Worm (Caenorhabditis elegans): Measurements from ENCODE around the gene ZK742.6.

Gene ZK742.6

ce11 chrV:7826917-7827316, 12.2 kb upstream of the ZK742.6 start, which contains the start of gene mig-6:
Gene mig-6 (plus strand): TSS chrV:7827217.
- TF ChIP-seq unc-62 (GFP tag; optimal IDR thresholded peaks at IDR 0.05): no peak

- TF ChIP-seq unc-62 (GFP tag; optimal IDR thresholded peaks at IDR 0.05): no peak
Measured at ce11 chrV:7826362-7826761, 11.6 kb upstream of the ZK742.6 start.

- TF ChIP-seq unc-62 (GFP tag; optimal IDR thresholded peaks at IDR 0.05): no peak
Measured at ce11 chrV:7825836-7826235, 11.1 kb upstream of the ZK742.6 start.

ce11 chrV:7824138-7824537, 9.4 kb upstream of the ZK742.6 start:
- no peak for TF ChIP-seq unc-62 (GFP tag; optimal IDR thresholded peaks at IDR 0.05)

- no peak for TF ChIP-seq unc-62 (GFP tag; optimal IDR thresholded peaks at IDR 0.05)
Measured at ce11 chrV:7822655-7823054, 7.9 kb upstream of the ZK742.6 start.

- no peak for TF ChIP-seq unc-62 (GFP tag; optimal IDR thresholded peaks at IDR 0.05)
Measured at ce11 chrV:7820270-7820669, 5.5 kb upstream of the ZK742.6 start, which contains the start of gene lbp-4. Gene lbp-4 (plus strand): TSS chrV:7820578.

- TF ChIP-seq unc-62 (GFP tag; optimal IDR thresholded peaks at IDR 0.05): no peak
Measured at ce11 chrV:7819585-7819984, 4.8 kb upstream of the ZK742.6 start.

- no peak for TF ChIP-seq unc-62 (GFP tag; optimal IDR thresholded peaks at IDR 0.05)
Measured at ce11 chrV:7816486-7816885, 1.7 kb upstream of the ZK742.6 start.

ce11 chrV:7811758-7812157, 3.0 kb downstream of the ZK742.6 start, which contains the start of gene ZK742.4:
Gene ZK742.4 (minus strand): TSS chrV:7811792.
- TF ChIP-seq unc-62 (GFP tag; optimal IDR thresholded peaks at IDR 0.05): no peak

ce11 chrV:7810591-7810990, 4.2 kb downstream of the ZK742.6 start:
- TF ChIP-seq unc-62 (GFP tag; optimal IDR thresholded peaks at IDR 0.05): no peak

- TF ChIP-seq unc-62 (GFP tag; optimal IDR thresholded peaks at IDR 0.05): no peak
Measured at ce11 chrV:7809320-7810256, 5.2 kb downstream of the ZK742.6 start, which contains the start of gene ZK742.3. Gene ZK742.3 (minus strand): TSS chrV:7809912.

ce11 chrV:7808444-7808843, 6.3 kb downstream of the ZK742.6 start:
- no peak for TF ChIP-seq unc-62 (GFP tag; optimal IDR thresholded peaks at IDR 0.05)

ce11 chrV:7806629-7807028, 8.1 kb downstream of the ZK742.6 start:
- no peak for TF ChIP-seq unc-62 (GFP tag; optimal IDR thresholded peaks at IDR 0.05)

ce11 chrV:7804801-7805163, 10.0 kb downstream of the ZK742.6 start, which contains the start of gene xpo-1:
Gene xpo-1 (plus strand): TSS chrV:7805064.
- TF ChIP-seq unc-62 (GFP tag; optimal IDR thresholded peaks at IDR 0.05): no peak

ce11 chrV:7804064-7804800, 10.5 kb downstream of the ZK742.6 start, which contains the start of gene uvs-1:
Gene uvs-1 (minus strand): TSS chrV:7804208.
- no peak for TF ChIP-seq unc-62 (GFP tag; optimal IDR thresholded peaks at IDR 0.05)

ce11 chrV:7803563-7803962, 11.2 kb downstream of the ZK742.6 start:
- no peak for TF ChIP-seq unc-62 (GFP tag; optimal IDR thresholded peaks at IDR 0.05)

Measured in whole organism, dauer.